Fruit fly (Drosophila melanogaster): ENCODE data around the gene CG34382.

The CG34382 gene

dm6 chr3L:9927169-9927568 lies 48.4 kb downstream of the CG34382 start (continued):
- no peak for TF ChIP-seq cato (GFP tag; optimal IDR thresholded peaks at IDR 0.05; ENCODE audit: borderline replicate concordance)
